Worm (Caenorhabditis elegans) whole organism, L2 larva: Measurements from ENCODE around the gene F32D8.8.

ENCODE experiments used
- ZK546.5 ChIP-seq: sonication (generic microtip); optimal IDR thresholded peaks from 2 replicates; lab custom pipeline; 2017; ENCODE audit warnings: missing biosample characterization, missing genetic modification characterization
- alr-1 ChIP-seq: fragments of 150-350 bp; optimal IDR thresholded peaks from 2 replicates; lab custom pipeline; 2014; ENCODE audit warnings: missing biosample characterization, missing genetic modification characterization
- ama-1 ChIP-seq: fragments of 150-350 bp; optimal IDR thresholded peaks from 2 replicates; lab custom pipeline; 2018; ENCODE audit warnings: inconsistent platforms
- ceh-82 ChIP-seq: fragments of 150-350 bp; optimal IDR thresholded peaks from 2 replicates; lab custom pipeline; 2014; ENCODE audit warnings: missing biosample characterization, missing genetic modification characterization
- egl-27 ChIP-seq: sonication (generic microtip); optimal IDR thresholded peaks from 3 replicates; lab custom pipeline; 2017; ENCODE audit warnings: missing biosample characterization, missing genetic modification reagents, missing genetic modification characterization
- fos-1 ChIP-seq: fragments of 150-350 bp; optimal IDR thresholded peaks from 2 replicates; lab custom pipeline; 2014; ENCODE audit warnings: missing biosample characterization, missing genetic modification characterization
- lin-11 ChIP-seq: fragments of 150-350 bp; sonication (generic microtip); optimal IDR thresholded peaks from 2 replicates; lab custom pipeline; 2014; ENCODE audit warnings: missing biosample characterization, missing genetic modification characterization, inconsistent platforms, mixed read lengths
- nhr-11 ChIP-seq: fragments of 150-350 bp; optimal IDR thresholded peaks from 2 replicates; lab custom pipeline; 2014; ENCODE audit warnings: missing biosample characterization, missing genetic modification characterization
- nhr-237 ChIP-seq: fragments of 150-350 bp; optimal IDR thresholded peaks from 2 replicates; lab custom pipeline; 2014; ENCODE audit warnings: missing biosample characterization, missing genetic modification characterization
- nhr-25 ChIP-seq: fragments of 150-350 bp; sonication (generic microtip); optimal IDR thresholded peaks from 3 replicates; lab custom pipeline; 2014; ENCODE audit warnings: missing biosample characterization, missing genetic modification characterization
- sem-4 ChIP-seq: fragments of 150-350 bp; optimal IDR thresholded peaks from 2 replicates; lab custom pipeline; 2014; ENCODE audit warnings: missing biosample characterization, missing genetic modification reagents, missing genetic modification characterization
- unc-39 ChIP-seq: fragments of 150-350 bp; optimal IDR thresholded peaks from 2 replicates; lab custom pipeline; 2014; ENCODE audit warnings: missing biosample characterization, missing genetic modification characterization
- unc-62 ChIP-seq: fragments of 150-350 bp; optimal IDR thresholded peaks from 2 replicates; lab custom pipeline; 2014; ENCODE audit warnings: missing biosample characterization, missing genetic modification reagents, missing genetic modification characterization
- ztf-11 ChIP-seq: sonication (generic microtip); optimal IDR thresholded peaks from 2 replicates; lab custom pipeline; 2017; ENCODE audit warnings: missing biosample characterization, missing genetic modification characterization

DNA sequence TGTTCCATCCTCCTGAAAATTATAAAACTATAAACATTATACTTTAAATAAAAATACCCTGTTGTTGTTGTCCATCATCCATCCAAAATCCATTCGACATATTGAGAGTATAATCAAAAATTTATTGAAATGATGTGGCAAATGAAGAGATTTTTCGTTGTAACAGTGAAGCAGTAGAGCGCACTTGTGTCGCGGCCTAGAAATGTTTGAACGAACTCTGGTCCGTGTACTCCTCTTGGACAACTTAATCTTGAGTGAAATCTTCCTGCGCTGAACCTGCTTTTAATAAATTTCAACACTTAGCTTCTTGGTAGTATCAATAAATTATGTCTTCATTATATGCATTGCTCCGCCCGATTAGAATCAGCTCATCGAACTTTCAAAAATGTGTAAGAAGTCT, 8.0 kb downstream of the F32D8.8 start, which contains the start of the genes F32D8.14 and F32D8.5:
- TF ChIP-seq sem-4 (tag; lab: Kevin White, UChicago) (peak; percentile 74), ZK546.5 (peak; percentile 73), alr-1 (tag; lab: Kevin White, UChicago) (no peak), unc-39 (no peak), egl-27 (tag; lab: Kevin White, UChicago) (peak; percentile 2), nhr-11 (no peak), ceh-82 (tag; lab: Kevin White, UChicago) (peak; percentile 29), nhr-237 (no peak), unc-62 (GFP tag; lab: Kevin White, UChicago) (no peak), ama-1 (lab: Kevin White, UChicago) (no peak), fos-1 (tag; lab: Kevin White, UChicago) (peak; percentile 59), nhr-25 (tag; lab: Kevin White, UChicago) (peak; percentile 76), ztf-11 (tag; lab: Kevin White, UChicago) (no peak), lin-11 (tag; lab: Kevin White, UChicago) (peak; percentile 56)
